Fruit fly (Drosophila melanogaster) whole organism, embryonic: ENCODE data around the gene Ilp1.
A peak's percentile ranks its signal among the peaks of the same experiment; 100 is the strongest.

Source experiments
- BEAF-32 ChIP-seq: fragments of 200-800 bp; sonication (Bioruptor generic); optimal IDR thresholded peaks from 3 replicates; lab custom pipeline; 2017; ENCODE audit warnings: missing biosample characterization, missing genetic modification characterization, mild to moderate bottlenecking, moderate library complexity, missing genetic modification reagents
- Bgb ChIP-seq: fragments of 200-800 bp; sonication (Bioruptor generic); IDR thresholded peaks from 2 replicates; pipeline ENCODE4 v1.3.6; 2022; ENCODE audit warnings: missing biosample characterization, missing genetic modification characterization; ENCODE audit not compliant: partially characterized antibody
- CG10267 ChIP-seq: fragments of 200-800 bp; sonication (Bioruptor generic); optimal IDR thresholded peaks from 2 replicates; lab custom pipeline; 2018; ENCODE audit warnings: missing biosample characterization, mild to moderate bottlenecking, missing genetic modification characterization, moderate library complexity
- CG10366 ChIP-seq: fragments of 200-800 bp; sonication (Bioruptor generic); IDR thresholded peaks from 2 replicates; pipeline ENCODE4 v1.3.6; 2022; ENCODE audit warnings: missing biosample characterization, missing genetic modification characterization
- CG11695 ChIP-seq: fragments of 200-800 bp; sonication (Bioruptor generic); IDR thresholded peaks from 3 replicates; pipeline ENCODE4 v1.3.6; 2022; ENCODE audit warnings: missing biosample characterization, missing genetic modification characterization
- CG1233 ChIP-seq: fragments of 200-800 bp; sonication (Bioruptor generic); optimal IDR thresholded peaks from 4 replicates; lab custom pipeline; 2018; ENCODE audit warnings: missing biosample characterization, mild to moderate bottlenecking, missing genetic modification characterization
- CG12659 ChIP-seq: fragments of 200-800 bp; sonication (Bioruptor generic); optimal IDR thresholded peaks from 3 replicates; lab custom pipeline; 2017; ENCODE audit warnings: mild to moderate bottlenecking, missing biosample characterization, missing genetic modification reagents, missing genetic modification characterization
- CG13424 ChIP-seq: fragments of 200-800 bp; sonication (Bioruptor generic); optimal IDR thresholded peaks from 2 replicates; lab custom pipeline; 2019; ENCODE audit warnings: missing biosample characterization, mild to moderate bottlenecking, missing genetic modification characterization, moderate library complexity
- CG14965 ChIP-seq: fragments of 200-800 bp; sonication (Bioruptor generic); optimal IDR thresholded peaks from 2 replicates; lab custom pipeline; 2016; ENCODE audit warnings: missing biosample characterization, missing genetic modification characterization, borderline replicate concordance
- CG15601 ChIP-seq: fragments of 200-800 bp; sonication (Bioruptor generic); optimal IDR thresholded peaks from 3 replicates; lab custom pipeline; 2019; ENCODE audit warnings: missing biosample characterization, mild to moderate bottlenecking, missing genetic modification characterization, moderate library complexity
- CG16815 ChIP-seq: fragments of 200-800 bp; sonication (Bioruptor generic); optimal IDR thresholded peaks from 3 replicates; lab custom pipeline; 2017; ENCODE audit warnings: missing biosample characterization, mild to moderate bottlenecking, missing genetic modification characterization
- CG31388 ChIP-seq: fragments of 200-800 bp; sonication (Bioruptor generic); optimal IDR thresholded peaks from 2 replicates; lab custom pipeline; 2016; ENCODE audit warnings: missing biosample characterization, missing genetic modification characterization
- CG3847 ChIP-seq: fragments of 200-800 bp; sonication (Bioruptor generic); IDR thresholded peaks from 2 replicates; pipeline ENCODE4 v1.3.6; 2022; ENCODE audit warnings: missing biosample characterization, missing genetic modification characterization
- CG4282 ChIP-seq: fragments of 200-800 bp; sonication (Bioruptor generic); optimal IDR thresholded peaks from 2 replicates; lab custom pipeline; 2016; ENCODE audit warnings: missing biosample characterization, missing genetic modification characterization
- CG4617 ChIP-seq: fragments of 200-800 bp; sonication (Bioruptor generic); optimal IDR thresholded peaks from 3 replicates; lab custom pipeline; 2016; ENCODE audit warnings: missing biosample characterization, missing genetic modification characterization, borderline replicate concordance
- CG7271 ChIP-seq: fragments of 200-800 bp; sonication (Bioruptor generic); optimal IDR thresholded peaks from 2 replicates; lab custom pipeline; 2018; ENCODE audit warnings: missing biosample characterization, mild to moderate bottlenecking, missing genetic modification characterization, moderate library complexity
- CG8089 ChIP-seq: fragments of 200-800 bp; sonication (Bioruptor generic); optimal IDR thresholded peaks from 3 replicates; lab custom pipeline; 2016; ENCODE audit warnings: missing biosample characterization, missing genetic modification characterization
- CG8281 ChIP-seq: fragments of 200-800 bp; sonication (Bioruptor generic); optimal IDR thresholded peaks from 2 replicates; lab custom pipeline; 2018; ENCODE audit warnings: missing biosample characterization, mild to moderate bottlenecking, missing genetic modification characterization, moderate library complexity
- CG9215 ChIP-seq: fragments of 200-800 bp; sonication (Bioruptor generic); IDR thresholded peaks from 2 replicates; pipeline ENCODE4 v1.3.6; 2022; ENCODE audit warnings: missing biosample characterization, missing genetic modification characterization
- CG9932 ChIP-seq: fragments of 200-800 bp; sonication (Bioruptor generic); IDR thresholded peaks from 2 replicates; pipeline ENCODE4 v1.3.6; 2022; ENCODE audit warnings: missing biosample characterization, missing genetic modification characterization
- CkIIα-i1 ChIP-seq: fragments of 200-800 bp; sonication (Bioruptor generic); IDR thresholded peaks from 2 replicates; pipeline ENCODE4 v1.3.6; 2022; ENCODE audit warnings: missing biosample characterization, missing genetic modification characterization
- CrebB ChIP-seq: fragments of 200-800 bp; sonication (Bioruptor generic); optimal IDR thresholded peaks from 3 replicates; lab custom pipeline; 2018; ENCODE audit warnings: missing biosample characterization, mild to moderate bottlenecking, missing genetic modification characterization
- Dfd ChIP-seq, 2 experiments: fragments of >200 bp; optimal IDR thresholded peaks; 2 replicates each; lab custom pipeline; 2017; ENCODE audit warnings: missing biosample characterization in 2 of 2, missing genetic modification characterization in 2 of 2
- Dll ChIP-seq: fragments of 200-800 bp; sonication (Bioruptor generic); IDR thresholded peaks from 4 replicates; pipeline ENCODE4 v1.3.6; 2022; ENCODE audit warnings: missing biosample characterization, missing genetic modification characterization; ENCODE audit not compliant: partially characterized antibody
- Dref ChIP-seq: fragments of 200-800 bp; sonication (Bioruptor generic); IDR thresholded peaks from 2 replicates; pipeline ENCODE4 v1.3.6; 2022; ENCODE audit warnings: missing biosample characterization, missing genetic modification characterization
- E2f1 ChIP-seq: fragments of 200-800 bp; sonication (Bioruptor generic); IDR thresholded peaks from 2 replicates; pipeline ENCODE4 v1.3.6; 2022; ENCODE audit warnings: missing biosample characterization, missing genetic modification characterization
- Elba2 ChIP-seq: fragments of 200-800 bp; sonication (Bioruptor generic); optimal IDR thresholded peaks from 3 replicates; lab custom pipeline; 2016; ENCODE audit warnings: missing biosample characterization, missing genetic modification characterization
- HLH4C ChIP-seq: fragments of 200-800 bp; sonication (Bioruptor generic); IDR thresholded peaks from 3 replicates; pipeline ENCODE4 v1.3.6; 2022; ENCODE audit warnings: missing biosample characterization, missing genetic modification characterization; ENCODE audit not compliant: partially characterized antibody
- Hmx ChIP-seq: fragments of 200-800 bp; sonication (Bioruptor generic); optimal IDR thresholded peaks from 2 replicates; lab custom pipeline; 2016; ENCODE audit warnings: missing biosample characterization, missing genetic modification characterization
- Jarid2 ChIP-seq: fragments of 200-800 bp; sonication (Bioruptor generic); optimal IDR thresholded peaks from 3 replicates; lab custom pipeline; 2017; ENCODE audit warnings: mild to moderate bottlenecking, missing biosample characterization, missing genetic modification reagents, missing genetic modification characterization
- Lim3 ChIP-seq: fragments of 200-800 bp; sonication (Bioruptor generic); IDR thresholded peaks from 2 replicates; pipeline ENCODE4 v1.3.6; 2022; ENCODE audit warnings: missing biosample characterization, missing genetic modification characterization
- NFAT ChIP-seq: fragments of 200-800 bp; sonication (Bioruptor generic); IDR thresholded peaks from 2 replicates; pipeline ENCODE4 v1.3.6; 2022; ENCODE audit warnings: missing biosample characterization, missing genetic modification characterization
- Poxn ChIP-seq: fragments of 200-800 bp; sonication (Bioruptor generic); IDR thresholded peaks from 2 replicates; pipeline ENCODE4 v1.3.6; 2022; ENCODE audit warnings: missing biosample characterization, missing genetic modification characterization
- Spps ChIP-seq: fragments of 200-800 bp; sonication (Bioruptor generic); optimal IDR thresholded peaks from 2 replicates; lab custom pipeline; 2018; ENCODE audit warnings: missing biosample characterization, mild to moderate bottlenecking, missing genetic modification characterization
- Ssrp ChIP-seq: fragments of 200-800 bp; sonication (Bioruptor generic); optimal IDR thresholded peaks from 2 replicates; lab custom pipeline; 2018; ENCODE audit warnings: missing biosample characterization, mild to moderate bottlenecking, missing genetic modification characterization, moderate library complexity
- ci ChIP-seq: fragments of 200-800 bp; sonication (Bioruptor generic); IDR thresholded peaks from 3 replicates; pipeline ENCODE4 v1.3.6; 2022; ENCODE audit warnings: missing biosample characterization, missing genetic modification characterization
- disco-r ChIP-seq: fragments of 200-800 bp; sonication (Bioruptor generic); optimal IDR thresholded peaks from 2 replicates; lab custom pipeline; 2016; ENCODE audit warnings: missing biosample characterization, missing genetic modification characterization
- dm ChIP-seq: fragments of 200-800 bp; sonication (Bioruptor generic); optimal IDR thresholded peaks from 3 replicates; lab custom pipeline; 2016; ENCODE audit warnings: missing biosample characterization, missing genetic modification characterization
- ems ChIP-seq: fragments of 200-800 bp; sonication (Bioruptor generic); optimal IDR thresholded peaks from 3 replicates; lab custom pipeline; 2016; ENCODE audit warnings: missing biosample characterization, missing genetic modification characterization
- ewg ChIP-seq: fragments of 200-800 bp; sonication (Bioruptor generic); optimal IDR thresholded peaks from 3 replicates; lab custom pipeline; 2017; ENCODE audit warnings: mild to moderate bottlenecking, missing biosample characterization, missing genetic modification reagents, missing genetic modification characterization
- exex ChIP-seq: fragments of 200-800 bp; sonication (Bioruptor generic); optimal IDR thresholded peaks from 4 replicates; lab custom pipeline; 2018; ENCODE audit warnings: missing biosample characterization, mild to moderate bottlenecking, missing genetic modification characterization, moderate library complexity
- fru ChIP-seq: fragments of >200 bp; optimal IDR thresholded peaks from 2 replicates; lab custom pipeline; 2017
- gce ChIP-seq: fragments of 200-800 bp; sonication (Bioruptor generic); IDR thresholded peaks from 3 replicates; pipeline ENCODE4 v1.3.6; 2022; ENCODE audit warnings: missing biosample characterization, missing genetic modification characterization
- gt ChIP-seq: fragments of 200-800 bp; sonication (Bioruptor generic); IDR thresholded peaks from 2 replicates; pipeline ENCODE4 v1.3.6; 2022; ENCODE audit warnings: missing biosample characterization, missing genetic modification characterization
- h ChIP-seq: fragments of >200 bp; optimal IDR thresholded peaks from 2 replicates; lab custom pipeline; 2017
- org-1 ChIP-seq: fragments of 200-800 bp; sonication (Bioruptor generic); optimal IDR thresholded peaks from 2 replicates; lab custom pipeline; 2017; ENCODE audit warnings: missing biosample characterization, missing genetic modification characterization
- phol ChIP-seq: fragments of 200-800 bp; sonication (Bioruptor generic); optimal IDR thresholded peaks from 3 replicates; lab custom pipeline; 2018; ENCODE audit warnings: missing biosample characterization, mild to moderate bottlenecking, missing genetic modification characterization, moderate library complexity
- pnt ChIP-seq: fragments of 200-800 bp; sonication (Bioruptor generic); optimal IDR thresholded peaks from 3 replicates; lab custom pipeline; 2016; ENCODE audit warnings: missing biosample characterization, missing genetic modification characterization
- sens ChIP-seq: fragments of 200-800 bp; sonication (Bioruptor generic); peaks from one replicate; lab custom pipeline; 2016; ENCODE audit warnings: missing biosample characterization, missing genetic modification characterization
- sisA ChIP-seq: fragments of 200-800 bp; sonication (Bioruptor generic); IDR thresholded peaks from 2 replicates; pipeline ENCODE4 v1.3.6; 2022; ENCODE audit warnings: missing biosample characterization, missing genetic modification characterization
- twi ChIP-seq: fragments of 200-800 bp; optimal IDR thresholded peaks from 2 replicates; lab custom pipeline; 2019; ENCODE audit warnings: missing biosample characterization, mild to moderate bottlenecking, missing genetic modification characterization, moderate library complexity
- zen ChIP-seq: fragments of 200-800 bp; sonication (Bioruptor generic); optimal IDR thresholded peaks from 3 replicates; lab custom pipeline; 2018; ENCODE audit warnings: missing biosample characterization, mild to moderate bottlenecking, missing genetic modification characterization, moderate library complexity
- zf30C ChIP-seq: fragments of 200-800 bp; sonication (Bioruptor generic); optimal IDR thresholded peaks from 3 replicates; lab custom pipeline; 2018; ENCODE audit warnings: missing biosample characterization, mild to moderate bottlenecking, missing genetic modification characterization

Gene Ilp1

DNA sequence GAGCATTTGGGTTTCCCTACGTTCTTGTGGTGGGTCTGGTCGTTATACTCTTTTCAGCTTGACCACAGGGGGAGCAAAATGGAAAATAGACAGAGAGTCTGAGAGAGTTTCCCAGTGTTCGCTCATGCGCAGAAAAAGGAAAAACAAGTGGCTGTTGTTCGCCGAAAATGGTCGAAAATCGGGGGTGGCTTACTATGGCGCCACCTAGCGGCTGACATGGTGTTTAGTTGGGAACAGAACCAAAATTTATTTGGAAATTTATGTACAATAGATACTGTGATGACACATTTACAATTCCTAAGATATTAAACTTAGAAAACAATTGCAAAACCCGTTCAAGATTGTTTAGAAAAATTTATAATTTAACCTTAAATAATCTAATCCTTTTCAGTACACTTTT is 46.6 kb upstream of the Ilp1 start (continued):
- TF ChIP-seq CG4617 (GFP tag; lab: Kevin White, UChicago) (no peak), exex (tag; lab: Kevin White, UChicago) (no peak), CkIIα-i1 (GFP tag; lab: Robert Waterston, UW) (no peak), org-1 (GFP tag; lab: Kevin White, UChicago) (no peak), Dfd (GFP tag; optimal IDR thresholded peaks at IDR 0.05; lab: Kevin White, UChicago) (no peak), Jarid2 (GFP tag; lab: Kevin White, UChicago) (no peak), CG3847 (no peak), zen (tag; lab: Kevin White, UChicago) (no peak), Dref (GFP tag; lab: Robert Waterston, UW) (no peak), disco-r (no peak), Ssrp (tag; lab: Kevin White, UChicago) (no peak), CG4282 (no peak), BEAF-32 (GFP tag; lab: Kevin White, UChicago) (no peak), CG12659 (GFP tag; lab: Kevin White, UChicago) (no peak), E2f1 (GFP tag; lab: Robert Waterston, UW) (no peak), sens (GFP tag; lab: Kevin White, UChicago) (no peak), CG10267 (tag; lab: Kevin White, UChicago) (no peak), CG7271 (tag; lab: Kevin White, UChicago) (no peak), ewg (peak; percentile 97), pnt (no peak), twi (tag; lab: Kevin White, UChicago) (no peak), CG9215 (peak; percentile 22; the same call in 1 of the 2 replicates), ci (no peak), CG8281 (tag; lab: Kevin White, UChicago) (no peak), Poxn (GFP tag; lab: Robert Waterston, UW) (no peak), fru (no peak), Hmx (GFP tag; lab: Kevin White, UChicago) (no peak), CG16815 (no peak), zf30C (GFP tag; lab: Kevin White, UChicago) (no peak), phol (tag; lab: Kevin White, UChicago) (no peak), CG9932 (peak; percentile 39; the same call in 1 of the 2 replicates), gt (GFP tag; lab: Robert Waterston, UW) (no peak), Lim3 (no peak), HLH4C (GFP tag; lab: Robert Waterston, UW) (no peak), CG15601 (no peak), CrebB (no peak), dm (GFP tag; lab: Kevin White, UChicago) (no peak), CG1233 (GFP tag; lab: Kevin White, UChicago) (no peak), CG31388 (no peak), gce (GFP tag; lab: Robert Waterston, UW) (no peak), CG13424 (tag; lab: Kevin White, UChicago) (no peak), CG10366 (GFP tag; lab: Robert Waterston, UW) (no peak), Bgb (GFP tag; lab: Robert Waterston, UW) (peak; percentile 42; the same call in 1 of the 2 replicates), sisA (no peak), CG8089 (GFP tag; lab: Kevin White, UChicago) (no peak), CG11695 (no peak), ems (no peak), h (no peak), Elba2 (GFP tag; lab: Kevin White, UChicago) (no peak), Dll (GFP tag; lab: Robert Waterston, UW) (no peak), CG14965 (no peak), Spps (tag; lab: Kevin White, UChicago) (no peak), NFAT (GFP tag; lab: Robert Waterston, UW) (peak; percentile 11; the same call in 1 of the 2 replicates)
